Fruit fly (Drosophila melanogaster) whole organism, prepupa: ENCODE measurements around the gene Ets65A.
"Not testable (repeated sequence)": the region's sequence is repeated elsewhere in the genome, so short reads cannot be mapped to it uniquely, and the experiment has no call there.

ENCODE experiments used
- Blimp-1 ChIP-seq: fragments of 200-800 bp; sonication (Bioruptor generic); optimal IDR thresholded peaks from 3 replicates; lab custom pipeline; 2017; ENCODE audit warnings: missing biosample characterization, missing genetic modification characterization, mild to moderate bottlenecking, moderate library complexity, missing genetic modification reagents
- CG10631 ChIP-seq: fragments of 200-800 bp; sonication (Bioruptor generic); optimal IDR thresholded peaks from 2 replicates; lab custom pipeline; 2016; ENCODE audit warnings: missing biosample characterization, missing genetic modification characterization
- CG10669 ChIP-seq: fragments of 200-800 bp; sonication (Bioruptor generic); optimal IDR thresholded peaks from 3 replicates; lab custom pipeline; 2018; ENCODE audit warnings: missing biosample characterization, mild to moderate bottlenecking, missing genetic modification characterization, moderate library complexity
- CG11294 ChIP-seq: fragments of 200-800 bp; sonication (Bioruptor generic); IDR thresholded peaks from 2 replicates; pipeline ENCODE4 v1.3.6; 2022; ENCODE audit warnings: missing biosample characterization, missing genetic modification characterization
- CG11762 ChIP-seq: fragments of 200-800 bp; sonication (Bioruptor generic); optimal IDR thresholded peaks from 3 replicates; lab custom pipeline; 2016; ENCODE audit warnings: missing biosample characterization, missing genetic modification characterization; ENCODE audit not compliant: insufficient read depth
- CG15336 ChIP-seq: fragments of 200-800 bp; sonication (Bioruptor generic); IDR thresholded peaks from 2 replicates; pipeline ENCODE4 v1.3.6; 2022; ENCODE audit warnings: missing biosample characterization, missing genetic modification characterization
- CG1621 ChIP-seq: fragments of 200-800 bp; sonication (Bioruptor generic); optimal IDR thresholded peaks from 3 replicates; lab custom pipeline; 2018; ENCODE audit warnings: missing biosample characterization, mild to moderate bottlenecking, missing genetic modification characterization
- CG16779 ChIP-seq: fragments of 200-800 bp; sonication (Bioruptor generic); optimal IDR thresholded peaks from 3 replicates; lab custom pipeline; 2017; ENCODE audit warnings: missing biosample characterization, mild to moderate bottlenecking, missing genetic modification characterization
- CG3032 ChIP-seq: fragments of 200-800 bp; optimal IDR thresholded peaks from 2 replicates; lab custom pipeline; 2019; ENCODE audit warnings: missing biosample characterization, mild to moderate bottlenecking, missing genetic modification characterization, moderate library complexity
- CG31627 ChIP-seq: fragments of 200-800 bp; sonication (Bioruptor generic); optimal IDR thresholded peaks from 3 replicates; lab custom pipeline; 2016; ENCODE audit warnings: missing biosample characterization, missing genetic modification characterization
- CG32006 ChIP-seq: fragments of 200-800 bp; sonication (Bioruptor generic); optimal IDR thresholded peaks from 3 replicates; lab custom pipeline; 2017; ENCODE audit warnings: missing biosample characterization, mild to moderate bottlenecking, missing genetic modification characterization
- CG3919 ChIP-seq: fragments of 200-800 bp; sonication (Bioruptor generic); optimal IDR thresholded peaks from 3 replicates; lab custom pipeline; 2016; ENCODE audit warnings: missing biosample characterization, missing genetic modification characterization
- CG4318 ChIP-seq: fragments of 200-800 bp; sonication (Bioruptor generic); optimal IDR thresholded peaks from 3 replicates; lab custom pipeline; 2017; ENCODE audit warnings: missing biosample characterization, mild to moderate bottlenecking, missing genetic modification characterization
- CG6163 ChIP-seq: fragments of 200-800 bp; sonication (Bioruptor generic); IDR thresholded peaks from 3 replicates; pipeline ENCODE4 v1.3.6; 2022; ENCODE audit warnings: missing biosample characterization, missing genetic modification characterization
- CG6276 ChIP-seq: fragments of 200-800 bp; sonication (Bioruptor generic); optimal IDR thresholded peaks from 2 replicates; lab custom pipeline; 2017; ENCODE audit warnings: missing biosample characterization, mild to moderate bottlenecking, missing genetic modification characterization
- CG6792 ChIP-seq: fragments of 200-800 bp; sonication (Bioruptor generic); optimal IDR thresholded peaks from 3 replicates; lab custom pipeline; 2016; ENCODE audit warnings: missing biosample characterization, missing genetic modification characterization
- CG6808 ChIP-seq: fragments of 200-800 bp; sonication (Bioruptor generic); optimal IDR thresholded peaks from 3 replicates; lab custom pipeline; 2017; ENCODE audit warnings: missing biosample characterization, missing genetic modification characterization, mild to moderate bottlenecking, moderate library complexity, missing genetic modification reagents
- CG6854 ChIP-seq: fragments of 200-800 bp; sonication (Bioruptor generic); optimal IDR thresholded peaks from 2 replicates; lab custom pipeline; 2017; ENCODE audit warnings: missing biosample characterization, mild to moderate bottlenecking, missing genetic modification characterization
- CG7368 ChIP-seq: fragments of 200-800 bp; sonication (Bioruptor generic); optimal IDR thresholded peaks from 3 replicates; lab custom pipeline; 2016; ENCODE audit warnings: missing biosample characterization, missing genetic modification characterization
- CG8119 ChIP-seq: fragments of 200-800 bp; sonication (Bioruptor generic); IDR thresholded peaks from 3 replicates; pipeline ENCODE4 v1.3.6; 2022; ENCODE audit warnings: missing biosample characterization, missing genetic modification characterization
- CG8632 ChIP-seq: fragments of 200-800 bp; sonication (Bioruptor generic); optimal IDR thresholded peaks from 3 replicates; lab custom pipeline; 2016; ENCODE audit warnings: missing biosample characterization, missing genetic modification characterization
- CG9139 ChIP-seq: fragments of 200-800 bp; sonication (Bioruptor generic); optimal IDR thresholded peaks from 3 replicates; lab custom pipeline; 2017; ENCODE audit warnings: missing biosample characterization, mild to moderate bottlenecking, missing genetic modification characterization
- Eip78C ChIP-seq: fragments of 200-800 bp; sonication (Bioruptor generic); peaks from one replicate; lab custom pipeline; 2016; ENCODE audit warnings: missing biosample characterization, missing genetic modification characterization
- Eip93F ChIP-seq: fragments of 200-800 bp; sonication (Bioruptor generic); optimal IDR thresholded peaks from 2 replicates; lab custom pipeline; 2016; ENCODE audit warnings: missing biosample characterization, mild to moderate bottlenecking, missing genetic modification characterization
- Ets21C ChIP-seq: fragments of 200-800 bp; sonication (Bioruptor generic); optimal IDR thresholded peaks from 3 replicates; lab custom pipeline; 2016; ENCODE audit warnings: missing biosample characterization, missing genetic modification characterization
- Ets96B ChIP-seq: fragments of 200-800 bp; optimal IDR thresholded peaks from 2 replicates; lab custom pipeline; 2019; ENCODE audit warnings: missing biosample characterization, mild to moderate bottlenecking, missing genetic modification characterization, moderate library complexity
- Gug ChIP-seq: fragments of 200-800 bp; sonication (Bioruptor generic); IDR thresholded peaks from 2 replicates; pipeline ENCODE4 v1.3.6; 2022; ENCODE audit warnings: missing biosample characterization, missing genetic modification characterization
- Hr39 ChIP-seq: fragments of 200-800 bp; sonication (Bioruptor generic); optimal IDR thresholded peaks from 2 replicates; lab custom pipeline; 2016; ENCODE audit warnings: missing biosample characterization, missing genetic modification characterization
- Hr4 ChIP-seq: fragments of 200-800 bp; sonication (Bioruptor generic); optimal IDR thresholded peaks from 3 replicates; lab custom pipeline; 2016; ENCODE audit warnings: missing biosample characterization, missing genetic modification characterization
- Smox ChIP-seq: fragments of 200-800 bp; sonication (Bioruptor generic); optimal IDR thresholded peaks from 3 replicates; lab custom pipeline; 2016; ENCODE audit warnings: missing biosample characterization, missing genetic modification characterization
- achi ChIP-seq: fragments of 200-800 bp; sonication (Bioruptor generic); optimal IDR thresholded peaks from 3 replicates; lab custom pipeline; 2016; ENCODE audit warnings: missing biosample characterization, missing genetic modification characterization
- acj6 ChIP-seq: fragments of 200-800 bp; sonication (Bioruptor generic); optimal IDR thresholded peaks from 3 replicates; lab custom pipeline; 2016; ENCODE audit warnings: missing biosample characterization, missing genetic modification characterization
- cyc ChIP-seq: fragments of 200-800 bp; sonication (Bioruptor generic); optimal IDR thresholded peaks from 3 replicates; lab custom pipeline; 2016; ENCODE audit warnings: missing biosample characterization, missing genetic modification characterization
- dac ChIP-seq: fragments of 200-800 bp; sonication (Bioruptor generic); optimal IDR thresholded peaks from 2 replicates; lab custom pipeline; 2017; ENCODE audit warnings: missing biosample characterization, mild to moderate bottlenecking, missing genetic modification characterization
- dsx ChIP-seq: fragments of 200-800 bp; optimal IDR thresholded peaks from 3 replicates; lab custom pipeline; 2019; ENCODE audit warnings: missing biosample characterization, mild to moderate bottlenecking, missing genetic modification characterization, moderate library complexity; ENCODE audit not compliant: poor library complexity, severe bottlenecking
- eg ChIP-seq: fragments of 200-800 bp; sonication (Bioruptor generic); IDR thresholded peaks from 3 replicates; pipeline ENCODE4 v1.3.6; 2022; ENCODE audit warnings: missing biosample characterization, missing genetic modification characterization
- fd59A ChIP-seq: fragments of 200-800 bp; sonication (Bioruptor generic); optimal IDR thresholded peaks from 2 replicates; lab custom pipeline; 2017; ENCODE audit warnings: missing biosample characterization, mild to moderate bottlenecking, missing genetic modification characterization, missing genetic modification reagents
- fd85E ChIP-seq: fragments of 200-800 bp; sonication (Bioruptor generic); optimal IDR thresholded peaks from 3 replicates; lab custom pipeline; 2016; ENCODE audit warnings: missing biosample characterization, missing genetic modification characterization
- net ChIP-seq: fragments of 200-800 bp; sonication (Bioruptor generic); optimal IDR thresholded peaks from 3 replicates; lab custom pipeline; 2016; ENCODE audit warnings: missing biosample characterization, missing genetic modification characterization
- pdm3 ChIP-seq: fragments of 200-800 bp; sonication (Bioruptor generic); optimal IDR thresholded peaks from 3 replicates; lab custom pipeline; 2016; ENCODE audit warnings: missing biosample characterization, missing genetic modification characterization
- spab ChIP-seq: fragments of 200-800 bp; sonication (Bioruptor generic); optimal IDR thresholded peaks from 2 replicates; lab custom pipeline; 2017; ENCODE audit warnings: missing biosample characterization, mild to moderate bottlenecking, missing genetic modification characterization, missing genetic modification reagents
- ss ChIP-seq, 2 experiments: fragments of 200-800 bp; sonication (Bioruptor generic); optimal IDR thresholded peaks; 2 replicates in 1 of 2; 3 replicates in 1 of 2; lab custom pipeline; 2017 to 2018; ENCODE audit warnings: mild to moderate bottlenecking in 2 of 2, missing biosample characterization in 2 of 2, missing genetic modification characterization in 2 of 2, moderate library complexity in 1 of 2
- svp ChIP-seq: fragments of 200-800 bp; sonication (Bioruptor generic); peaks from one replicate; lab custom pipeline; 2016; ENCODE audit warnings: missing biosample characterization, missing genetic modification characterization
- topi ChIP-seq: fragments of 200-800 bp; sonication (Bioruptor generic); optimal IDR thresholded peaks from 3 replicates; lab custom pipeline; 2016; ENCODE audit warnings: missing biosample characterization, missing genetic modification characterization
- vri ChIP-seq: fragments of 200-800 bp; sonication (Bioruptor generic); optimal IDR thresholded peaks from 3 replicates; lab custom pipeline; 2016; ENCODE audit warnings: missing biosample characterization, mild to moderate bottlenecking, missing genetic modification characterization

Ets65A gene

DNA sequence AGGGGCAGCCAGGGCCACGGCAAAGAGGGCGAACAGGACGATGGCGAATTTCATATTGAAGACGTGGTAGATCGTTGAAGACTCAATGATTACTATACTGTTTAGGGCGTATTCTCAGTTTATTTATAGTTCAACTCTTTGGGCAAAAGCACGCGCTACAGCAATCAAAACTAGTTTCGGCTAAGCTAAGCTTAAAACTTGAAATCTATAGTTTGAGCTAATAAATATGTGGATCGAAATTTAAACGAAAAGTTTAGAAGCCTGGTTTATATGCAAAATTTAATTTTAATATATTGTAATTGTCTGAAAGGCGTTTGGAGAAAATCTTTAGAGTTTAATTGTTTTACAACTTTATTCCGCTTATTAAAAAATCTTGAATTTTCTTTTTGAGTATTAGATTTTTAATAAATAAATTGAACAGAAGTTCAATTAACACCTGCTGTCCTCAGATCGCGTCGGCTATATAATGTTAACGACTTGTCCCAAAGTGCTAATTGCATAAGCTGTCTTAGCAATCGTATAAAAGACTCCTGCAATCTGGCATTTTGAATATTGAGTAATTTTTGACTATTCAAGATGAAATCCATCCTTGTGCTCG lies 53.4 kb downstream of the Ets65A start, which contains the start of the genes Cpr65Ax2 and Lcp65Aa:
Gene Cpr65Ax2 (minus strand): TSS at position 101 of the 598 bp plus-strand sequence.
Gene Lcp65Aa (plus strand): TSS at position 548 of the 598 bp plus-strand sequence.
- not testable (repeated sequence) for TF ChIP-seq CG11762 (GFP tag; lab: Kevin White, UChicago); pdm3 (GFP tag; lab: Kevin White, UChicago); CG10631
- TF ChIP-seq, all 60 proteins: peak for 0; not testable (repeated sequence) for 60

DNA sequence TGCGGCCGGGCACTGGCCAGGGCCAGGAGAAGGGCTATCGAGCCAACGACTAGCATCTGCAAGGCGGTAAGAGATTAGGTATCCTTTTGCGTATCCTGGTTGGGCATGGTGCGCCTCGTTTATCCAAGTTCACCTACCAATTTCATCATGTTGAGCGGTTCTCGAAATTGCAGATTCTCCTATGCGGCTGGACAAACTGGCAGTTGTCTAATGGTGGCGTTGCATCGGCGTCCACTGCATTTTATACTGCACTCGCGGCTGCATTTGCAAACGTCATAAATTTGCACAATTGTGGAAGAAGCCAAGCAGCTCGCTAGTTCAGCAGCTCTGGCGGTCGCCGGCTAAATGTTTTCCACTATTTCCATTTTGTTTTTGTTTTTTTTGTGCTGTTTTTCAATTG lies 55.1 kb downstream of the Ets65A start, which contains the start of gene Acp65Aa:
Gene Acp65Aa (minus strand): TSS at position 215 of the 400 bp plus-strand sequence.
- TF ChIP-seq acj6 (GFP tag; lab: Kevin White, UChicago) (no peak), CG8632 (GFP tag; lab: Kevin White, UChicago) (no peak), CG3919 (GFP tag; lab: Kevin White, UChicago) (no peak), eg (GFP tag; lab: Robert Waterston, UW) (no peak), vri (no peak), Ets96B (tag; lab: Kevin White, UChicago) (no peak), Eip93F (GFP tag; lab: Kevin White, UChicago) (no peak), CG10631 (no peak), topi (GFP tag; lab: Kevin White, UChicago) (no peak), cyc (no peak), CG32006 (GFP tag; lab: Kevin White, UChicago) (no peak), Ets21C (GFP tag; lab: Kevin White, UChicago) (no peak), CG31627 (GFP tag; lab: Kevin White, UChicago) (no peak), pdm3 (GFP tag; lab: Kevin White, UChicago) (no peak)

- TF ChIP-seq spab (peak; percentile 57), Ets21C (GFP tag; lab: Kevin White, UChicago) (no peak), CG6854 (GFP tag; lab: Kevin White, UChicago) (no peak), CG16779 (tag; lab: Kevin White, UChicago) (peak; percentile 63), CG4318 (GFP tag; lab: Kevin White, UChicago) (no peak), CG3032 (peak; percentile 42), Blimp-1 (GFP tag; lab: Kevin White, UChicago) (peak; percentile 16), Eip93F (GFP tag; lab: Kevin White, UChicago) (no peak), CG6163 (GFP tag; lab: Robert Waterston, UW) (peak; percentile 82), CG15336 (GFP tag; lab: Robert Waterston, UW) (peak; percentile 65), Hr39 (GFP tag; lab: Kevin White, UChicago) (no peak), CG9139 (GFP tag; lab: Kevin White, UChicago) (peak; percentile 88), Eip78C (GFP tag; lab: Kevin White, UChicago) (peak; percentile 73), CG3919 (GFP tag; lab: Kevin White, UChicago) (peak; percentile 37), Hr4 (GFP tag; lab: Kevin White, UChicago) (no peak), ss (GFP tag; optimal IDR thresholded peaks at IDR 0.05; lab: Kevin White, UChicago) (peak; percentile 83 to 93), dac (GFP tag; lab: Kevin White, UChicago) (no peak), Ets96B (tag; lab: Kevin White, UChicago) (peak; percentile 37), fd59A (peak; percentile 20), CG11294 (no peak), CG8632 (GFP tag; lab: Kevin White, UChicago) (peak; percentile 49), dsx (peak; percentile 62), CG1621 (tag; lab: Kevin White, UChicago) (peak; percentile 57), svp (no peak), CG6808 (GFP tag; lab: Kevin White, UChicago) (peak; percentile 86), net (peak; percentile 59), achi (GFP tag; lab: Kevin White, UChicago) (no peak), pdm3 (GFP tag; lab: Kevin White, UChicago) (peak; percentile 15), CG8119 (GFP tag; lab: Robert Waterston, UW) (peak; percentile 77), Gug (GFP tag; lab: Robert Waterston, UW) (no peak), fd85E (GFP tag; lab: Kevin White, UChicago) (no peak), CG11762 (GFP tag; lab: Kevin White, UChicago) (peak; percentile 30), CG6792 (GFP tag; lab: Kevin White, UChicago) (peak; percentile 12), Smox (GFP tag; lab: Kevin White, UChicago) (no peak), vri (no peak), CG7368 (GFP tag; lab: Kevin White, UChicago) (peak; percentile 51), CG6276 (GFP tag; lab: Kevin White, UChicago) (peak; percentile 76), CG10669 (GFP tag; lab: Kevin White, UChicago) (peak; percentile 25)
These were observed 57.6 kb downstream of the Ets65A start for dm6 chr3L:6154951-6155394.
